Fruit fly (Drosophila melanogaster): Measurements from ENCODE around the gene CG15914.

dm6 chrX:15818608-15819184 lies 34.5 kb upstream of the CG15914 start:
- TF ChIP-seq Myc (optimal IDR thresholded peaks at IDR 0.05) = no peak
- no peak for TF ChIP-seq insv (optimal IDR thresholded peaks at IDR 0.05)
- TF ChIP-seq h (optimal IDR thresholded peaks at IDR 0.05) = no peak

Data from Kc167 (cell line).